Fruit fly (Drosophila melanogaster) whole organism, embryonic: Measurements from ENCODE around the gene Gcna.

Experiments
- B-H1 ChIP-seq: fragments of 200-800 bp; sonication (Bioruptor generic); IDR thresholded peaks from 3 replicates; pipeline ENCODE4 v1.3.6; 2022; ENCODE audit warnings: missing biosample characterization, missing genetic modification characterization
- CG10274 ChIP-seq: fragments of 200-800 bp; sonication (Bioruptor generic); optimal IDR thresholded peaks from 3 replicates; lab custom pipeline; 2017; ENCODE audit warnings: missing biosample characterization, mild to moderate bottlenecking, missing genetic modification characterization
- CG10321 ChIP-seq: fragments of 200-800 bp; sonication (Bioruptor generic); IDR thresholded peaks from 2 replicates; pipeline ENCODE4 v1.3.6; 2022; ENCODE audit warnings: missing biosample characterization, missing genetic modification characterization
- CG11560 ChIP-seq: fragments of 200-800 bp; sonication (Bioruptor generic); IDR thresholded peaks from 3 replicates; pipeline ENCODE4 v1.3.6; 2022; ENCODE audit warnings: missing biosample characterization, missing genetic modification characterization
- CG12744 ChIP-seq: fragments of 200-800 bp; sonication (Bioruptor generic); optimal IDR thresholded peaks from 2 replicates; lab custom pipeline; 2016; ENCODE audit warnings: missing biosample characterization, missing genetic modification characterization
- CG13894 ChIP-seq: fragments of 200-800 bp; sonication (Bioruptor generic); optimal IDR thresholded peaks from 3 replicates; lab custom pipeline; 2018; ENCODE audit warnings: missing biosample characterization, mild to moderate bottlenecking, missing genetic modification characterization, moderate library complexity
- CG15696 ChIP-seq: fragments of 200-800 bp; sonication (Bioruptor generic); optimal IDR thresholded peaks from 2 replicates; lab custom pipeline; 2019; ENCODE audit warnings: missing biosample characterization, mild to moderate bottlenecking, missing genetic modification characterization, moderate library complexity
- CG17359 ChIP-seq: fragments of 200-800 bp; sonication (Bioruptor generic); optimal IDR thresholded peaks from 3 replicates; lab custom pipeline; 2018; ENCODE audit warnings: missing biosample characterization, mild to moderate bottlenecking, missing genetic modification characterization, moderate library complexity
- CG1792 ChIP-seq: fragments of 200-800 bp; sonication (Bioruptor generic); optimal IDR thresholded peaks from 2 replicates; lab custom pipeline; 2016; ENCODE audit warnings: missing biosample characterization, missing genetic modification characterization
- CG2712 ChIP-seq: fragments of 200-800 bp; optimal IDR thresholded peaks from 3 replicates; lab custom pipeline; 2019; ENCODE audit warnings: missing biosample characterization, mild to moderate bottlenecking, missing genetic modification characterization, moderate library complexity
- CG32767 ChIP-seq: fragments of 200-800 bp; sonication (Bioruptor generic); IDR thresholded peaks from 2 replicates; pipeline ENCODE4 v1.3.6; 2022; ENCODE audit warnings: missing biosample characterization, missing genetic modification characterization
- CG32772 ChIP-seq: fragments of 200-800 bp; sonication (Bioruptor generic); IDR thresholded peaks from 2 replicates; pipeline ENCODE4 v1.3.6; 2022; ENCODE audit warnings: missing biosample characterization, missing genetic modification characterization
- CG6654 ChIP-seq: fragments of 200-800 bp; sonication (Bioruptor generic); optimal IDR thresholded peaks from 2 replicates; lab custom pipeline; 2017; ENCODE audit warnings: missing biosample characterization, mild to moderate bottlenecking, missing genetic modification characterization
- CG6683 ChIP-seq: fragments of 200-800 bp; sonication (Bioruptor generic); optimal IDR thresholded peaks from 2 replicates; lab custom pipeline; 2017; ENCODE audit warnings: missing biosample characterization, mild to moderate bottlenecking, missing genetic modification characterization, missing genetic modification reagents
- CG7556 ChIP-seq: fragments of 200-800 bp; sonication (Bioruptor generic); optimal IDR thresholded peaks from 2 replicates; lab custom pipeline; 2017; ENCODE audit warnings: missing biosample characterization, mild to moderate bottlenecking, missing genetic modification characterization
- CG7786 ChIP-seq: fragments of 200-800 bp; sonication (Bioruptor generic); optimal IDR thresholded peaks from 2 replicates; lab custom pipeline; 2016; ENCODE audit warnings: missing biosample characterization, missing genetic modification characterization
- D19A ChIP-seq: fragments of 200-800 bp; optimal IDR thresholded peaks from 3 replicates; lab custom pipeline; 2019; ENCODE audit warnings: missing biosample characterization, mild to moderate bottlenecking, missing genetic modification characterization, moderate library complexity
- Dad ChIP-seq: fragments of 200-800 bp; sonication (Bioruptor generic); optimal IDR thresholded peaks from 3 replicates; lab custom pipeline; 2016; ENCODE audit warnings: missing biosample characterization, missing genetic modification characterization
- Dip3 ChIP-seq: fragments of 200-800 bp; sonication (Bioruptor generic); optimal IDR thresholded peaks from 3 replicates; lab custom pipeline; 2016; ENCODE audit warnings: missing biosample characterization, missing genetic modification characterization
- Doc2 ChIP-seq: fragments of 200-800 bp; sonication (Bioruptor generic); IDR thresholded peaks from 2 replicates; pipeline ENCODE4 v1.3.6; 2022; ENCODE audit warnings: missing biosample characterization, missing genetic modification characterization
- Gug ChIP-seq: fragments of 200-800 bp; sonication (Bioruptor generic); IDR thresholded peaks from 4 replicates; pipeline ENCODE4 v1.3.6; 2022; ENCODE audit warnings: missing biosample characterization, missing genetic modification characterization
- Mad ChIP-seq: fragments of 200-800 bp; sonication (Bioruptor generic); optimal IDR thresholded peaks from 2 replicates; lab custom pipeline; 2016; ENCODE audit warnings: missing biosample characterization, missing genetic modification characterization
- NfI ChIP-seq: fragments of 200-800 bp; sonication (Bioruptor generic); optimal IDR thresholded peaks from 3 replicates; lab custom pipeline; 2018; ENCODE audit warnings: missing biosample characterization, mild to moderate bottlenecking, missing genetic modification characterization, moderate library complexity
- Pdp1 ChIP-seq, 2 experiments: fragments of 200-800 bp; sonication (Bioruptor generic); optimal IDR thresholded peaks; 3 replicates each; lab custom pipeline; 2016; ENCODE audit warnings: missing biosample characterization in 2 of 2, missing genetic modification characterization in 2 of 2, mild to moderate bottlenecking in 1 of 2, moderate library complexity in 1 of 2
- Sry-β ChIP-seq: fragments of 200-800 bp; sonication (Bioruptor generic); optimal IDR thresholded peaks from 2 replicates; lab custom pipeline; 2018; ENCODE audit warnings: missing biosample characterization, mild to moderate bottlenecking, missing genetic modification characterization, moderate library complexity
- Trl ChIP-seq, 3 experiments: fragments of >200 bp in 2 of 3; fragments of 200-800 bp in 1 of 3; sonication (Bioruptor generic) in 1 of 3; optimal IDR thresholded peaks; 2 replicates in 1 of 3; 3 replicates in 2 of 3; lab custom pipeline; 2016 to 2017; ENCODE audit warnings: missing biosample characterization in 1 of 3, missing genetic modification characterization in 1 of 3
- Vsx1 ChIP-seq: fragments of 200-800 bp; sonication (Bioruptor generic); optimal IDR thresholded peaks from 2 replicates; lab custom pipeline; 2017; ENCODE audit warnings: missing biosample characterization, mild to moderate bottlenecking, missing genetic modification characterization, missing genetic modification reagents
- Xbp1 ChIP-seq: fragments of 200-800 bp; sonication (Bioruptor generic); optimal IDR thresholded peaks from 3 replicates; lab custom pipeline; 2016; ENCODE audit warnings: missing biosample characterization, mild to moderate bottlenecking, missing genetic modification characterization
- bigmax ChIP-seq: fragments of 200-800 bp; sonication (Bioruptor generic); optimal IDR thresholded peaks from 2 replicates; lab custom pipeline; 2018; ENCODE audit warnings: missing biosample characterization, mild to moderate bottlenecking, missing genetic modification characterization
- cg ChIP-seq: fragments of 200-800 bp; sonication (Bioruptor generic); optimal IDR thresholded peaks from 3 replicates; lab custom pipeline; 2019; ENCODE audit warnings: missing biosample characterization, mild to moderate bottlenecking, missing genetic modification characterization, moderate library complexity
- corto ChIP-seq: fragments of 200-800 bp; sonication (Bioruptor generic); optimal IDR thresholded peaks from 2 replicates; lab custom pipeline; 2016; ENCODE audit warnings: missing biosample characterization, mild to moderate bottlenecking, missing genetic modification characterization, moderate library complexity
- cwo ChIP-seq: fragments of 200-800 bp; sonication (Bioruptor generic); optimal IDR thresholded peaks from 3 replicates; lab custom pipeline; 2017; ENCODE audit warnings: missing biosample characterization, missing genetic modification characterization, mild to moderate bottlenecking, moderate library complexity, missing genetic modification reagents
- dati ChIP-seq: fragments of 200-800 bp; sonication (Bioruptor generic); IDR thresholded peaks from 2 replicates; pipeline ENCODE4 v1.3.6; 2022; ENCODE audit warnings: missing biosample characterization, missing genetic modification characterization
- eve ChIP-seq, 2 experiments: fragments of >200 bp; optimal IDR thresholded peaks; 2 replicates each; lab custom pipeline; 2017; ENCODE audit warnings: missing biosample characterization in 2 of 2, missing genetic modification characterization in 2 of 2
- exex ChIP-seq: fragments of 200-800 bp; sonication (Bioruptor generic); optimal IDR thresholded peaks from 4 replicates; lab custom pipeline; 2018; ENCODE audit warnings: missing biosample characterization, mild to moderate bottlenecking, missing genetic modification characterization, moderate library complexity
- fd64A ChIP-seq: fragments of 200-800 bp; sonication (Bioruptor generic); optimal IDR thresholded peaks from 3 replicates; lab custom pipeline; 2018; ENCODE audit warnings: missing biosample characterization, mild to moderate bottlenecking, missing genetic modification characterization
- gem ChIP-seq: fragments of 200-800 bp; sonication (Bioruptor generic); optimal IDR thresholded peaks from 2 replicates; lab custom pipeline; 2019; ENCODE audit warnings: missing biosample characterization, mild to moderate bottlenecking, missing genetic modification characterization, moderate library complexity
- grn ChIP-seq: fragments of 200-800 bp; sonication (Bioruptor generic); optimal IDR thresholded peaks from 3 replicates; lab custom pipeline; 2017; ENCODE audit warnings: missing biosample characterization, missing genetic modification characterization
- gro ChIP-seq: fragments of 200-800 bp; sonication (Bioruptor generic); optimal IDR thresholded peaks from 2 replicates; lab custom pipeline; 2016; ENCODE audit warnings: missing biosample characterization, missing genetic modification characterization
- her ChIP-seq: fragments of 200-800 bp; sonication (Bioruptor generic); optimal IDR thresholded peaks from 2 replicates; lab custom pipeline; 2016; ENCODE audit warnings: missing biosample characterization, missing genetic modification characterization
- mam ChIP-seq: fragments of 200-800 bp; sonication (Bioruptor generic); optimal IDR thresholded peaks from 3 replicates; lab custom pipeline; 2016; ENCODE audit warnings: missing biosample characterization, missing genetic modification characterization
- pros ChIP-seq: fragments of 200-800 bp; sonication (Bioruptor generic); optimal IDR thresholded peaks from 3 replicates; lab custom pipeline; 2019; ENCODE audit warnings: missing biosample characterization, mild to moderate bottlenecking, missing genetic modification characterization, moderate library complexity
- pum ChIP-seq: fragments of 200-800 bp; sonication (Bioruptor generic); optimal IDR thresholded peaks from 2 replicates; lab custom pipeline; 2016; ENCODE audit warnings: missing biosample characterization, missing genetic modification characterization
- sna ChIP-seq: fragments of 200-800 bp; sonication (Bioruptor generic); IDR thresholded peaks from 2 replicates; pipeline ENCODE4 v1.3.6; 2022; ENCODE audit warnings: missing biosample characterization, missing genetic modification characterization; ENCODE audit not compliant: partially characterized antibody
- sqz ChIP-seq: fragments of 200-800 bp; sonication (Bioruptor generic); optimal IDR thresholded peaks from 3 replicates; lab custom pipeline; 2018; ENCODE audit warnings: missing biosample characterization, mild to moderate bottlenecking, missing genetic modification characterization
- tio ChIP-seq: fragments of 200-800 bp; sonication (Bioruptor generic); optimal IDR thresholded peaks from 2 replicates; lab custom pipeline; 2017; ENCODE audit warnings: missing biosample characterization, missing genetic modification characterization, inconsistent platforms
- twi ChIP-seq: fragments of 200-800 bp; optimal IDR thresholded peaks from 2 replicates; lab custom pipeline; 2019; ENCODE audit warnings: missing biosample characterization, mild to moderate bottlenecking, missing genetic modification characterization, moderate library complexity
- unc-4 ChIP-seq: fragments of 200-800 bp; sonication (Bioruptor generic); IDR thresholded peaks from 2 replicates; pipeline ENCODE4 v1.3.6; 2022; ENCODE audit warnings: missing biosample characterization, missing genetic modification characterization; ENCODE audit not compliant: partially characterized antibody
- vnd ChIP-seq: fragments of 200-800 bp; sonication (Bioruptor generic); IDR thresholded peaks from 3 replicates; pipeline ENCODE4 v1.3.6; 2022; ENCODE audit warnings: missing biosample characterization, missing genetic modification characterization; ENCODE audit not compliant: partially characterized antibody
- zen ChIP-seq: fragments of 200-800 bp; sonication (Bioruptor generic); optimal IDR thresholded peaks from 3 replicates; lab custom pipeline; 2018; ENCODE audit warnings: missing biosample characterization, mild to moderate bottlenecking, missing genetic modification characterization, moderate library complexity
- zfh1 ChIP-seq: fragments of 200-800 bp; sonication (Bioruptor generic); IDR thresholded peaks from 3 replicates; pipeline ENCODE4 v1.3.6; 2022; ENCODE audit warnings: missing biosample characterization, missing genetic modification characterization

Gene Gcna

dm6 chrX:1848624-1849198, 16.9 kb downstream of the Gcna start (continued):
- no peak for TF ChIP-seq CG11560 (tag; lab: Robert Waterston, UW)
- no peak for TF ChIP-seq bigmax (GFP tag; lab: Kevin White, UChicago)
- no peak for TF ChIP-seq gro
- no peak for TF ChIP-seq Xbp1 (GFP tag; lab: Kevin White, UChicago)
- no peak for TF ChIP-seq vnd (GFP tag; lab: Robert Waterston, UW)
- TF ChIP-seq CG2712 (tag; lab: Kevin White, UChicago): no peak
- no peak for TF ChIP-seq CG10274 (GFP tag; lab: Kevin White, UChicago)
- TF ChIP-seq CG15696: no peak
- TF ChIP-seq D19A: peak; percentile 38
- no peak for TF ChIP-seq CG10321
- TF ChIP-seq zfh1 (GFP tag; lab: Robert Waterston, UW): no peak
- TF ChIP-seq Dad (GFP tag; lab: Kevin White, UChicago): no peak
- no peak for TF ChIP-seq CG6654 (GFP tag; lab: Kevin White, UChicago)
- TF ChIP-seq pros (GFP tag; lab: Kevin White, UChicago): no peak
- no peak for TF ChIP-seq CG32767 (GFP tag; lab: Robert Waterston, UW)
- peak; percentile 67 for TF ChIP-seq exex (tag; lab: Kevin White, UChicago)
- no peak for TF ChIP-seq tio
- no peak for TF ChIP-seq Gug (GFP tag; lab: Robert Waterston, UW)
- no peak for TF ChIP-seq zen (tag; lab: Kevin White, UChicago)
- TF ChIP-seq twi: peak; percentile 69
- no peak for TF ChIP-seq fd64A
- TF ChIP-seq CG32772: no peak
- TF ChIP-seq eve (GFP tag; optimal IDR thresholded peaks at IDR 0.05; lab: Kevin White, UChicago): no peak
- TF ChIP-seq unc-4 (GFP tag; lab: Robert Waterston, UW): no peak
- peak; percentile 12 for TF ChIP-seq cg
- no peak for TF ChIP-seq sqz (GFP tag; lab: Kevin White, UChicago)
- no peak for TF ChIP-seq mam (GFP tag; lab: Kevin White, UChicago)
- peak; percentile 31 for TF ChIP-seq CG13894 (tag; lab: Kevin White, UChicago)
- TF ChIP-seq CG1792: no peak
- no peak for TF ChIP-seq Vsx1
- TF ChIP-seq, all 482 proteins: peak for 21

dm6 chrX:1847735-1848134, 17.9 kb downstream of the Gcna start:
- no peak for TF ChIP-seq CG6683 (GFP tag; lab: Kevin White, UChicago)
- no peak for TF ChIP-seq Sry-β
- no peak for TF ChIP-seq her (GFP tag; lab: Kevin White, UChicago)
- TF ChIP-seq gem (tag; lab: Kevin White, UChicago): no peak
- no peak for TF ChIP-seq sna
- TF ChIP-seq Mad (GFP tag; lab: Kevin White, UChicago): no peak
- TF ChIP-seq Doc2 (GFP tag; lab: Robert Waterston, UW): no peak
- TF ChIP-seq CG12744 (GFP tag; lab: Kevin White, UChicago): no peak
- TF ChIP-seq Trl (optimal IDR thresholded peaks at IDR 0.05; lab: Kevin White, UChicago): no peak
- no peak for TF ChIP-seq Trl (GFP tag; optimal IDR thresholded peaks at IDR 0.05; lab: Kevin White, UChicago)
- no peak for TF ChIP-seq B-H1
- no peak for TF ChIP-seq pum (GFP tag; lab: Kevin White, UChicago)
- no peak for TF ChIP-seq corto (GFP tag; lab: Kevin White, UChicago)
- TF ChIP-seq dati: no peak
- TF ChIP-seq bigmax (GFP tag; lab: Kevin White, UChicago): no peak
- TF ChIP-seq CG17359 (tag; lab: Kevin White, UChicago): no peak
- no peak for TF ChIP-seq Dip3 (GFP tag; lab: Kevin White, UChicago)
- peak in 1 of 2 experiments; percentile 74 for TF ChIP-seq Pdp1 (GFP tag; optimal IDR thresholded peaks at IDR 0.05; lab: Kevin White, UChicago)
- TF ChIP-seq CG7556 (GFP tag; lab: Kevin White, UChicago): no peak
- no peak for TF ChIP-seq NfI (GFP tag; lab: Kevin White, UChicago)
- no peak for TF ChIP-seq CG7786 (GFP tag; lab: Kevin White, UChicago)
- peak; percentile 54 for TF ChIP-seq cwo (GFP tag; lab: Kevin White, UChicago)
- peak; percentile 73 for TF ChIP-seq grn (GFP tag; lab: Kevin White, UChicago)
